Worm (Caenorhabditis elegans) whole organism, midembryonic: ENCODE measurements around the gene C08F11.13.
"Not testable (repeated sequence)": the region's sequence is repeated elsewhere in the genome, so short reads cannot be mapped to it uniquely, and the experiment has no call there.

Experiments
- cog-1 ChIP-seq: sonication (generic microtip); optimal IDR thresholded peaks from 2 replicates; lab custom pipeline; 2016; ENCODE audit warnings: missing genetic modification characterization, missing compliant biosample characterization
- flt-1 ChIP-seq: fragments of 200-800 bp; sonication (Bioruptor generic); IDR thresholded peaks from 2 replicates; pipeline ENCODE4 v1.3.6; 2022; ENCODE audit warnings: missing genetic modification characterization, missing compliant biosample characterization
- klf-2 ChIP-seq: fragments of 200-800 bp; sonication (Bioruptor generic); conservative IDR thresholded peaks from 2 replicates; pipeline ENCODE4 v1.3.6; 2022; ENCODE audit warnings: missing genetic modification reagents, missing genetic modification characterization, missing compliant biosample characterization
- med-1 ChIP-seq: sonication (generic microtip); optimal IDR thresholded peaks from 2 replicates; lab custom pipeline; 2017; ENCODE audit warnings: missing genetic modification characterization, mild to moderate bottlenecking, missing compliant biosample characterization, antibody characterized with exemption, missing genetic modification reagents; ENCODE audit not compliant: insufficient read depth
- ref-1 ChIP-seq: fragments of 200-800 bp; sonication (Bioruptor generic); conservative IDR thresholded peaks from 2 replicates; pipeline ENCODE4 v1.3.6; 2022; ENCODE audit warnings: missing genetic modification reagents, missing genetic modification characterization, missing compliant biosample characterization
- ztf-23 ChIP-seq: fragments of 200-800 bp; sonication (Bioruptor generic); IDR thresholded peaks from 2 replicates; pipeline ENCODE4 v1.3.6; 2022; ENCODE audit warnings: missing genetic modification reagents, missing genetic modification characterization, missing compliant biosample characterization
- ztf-29 ChIP-seq: fragments of 200-800 bp; sonication (Bioruptor generic); IDR thresholded peaks from 2 replicates; pipeline ENCODE4 v1.3.6; 2022; ENCODE audit warnings: missing genetic modification reagents, missing genetic modification characterization, missing compliant biosample characterization

- not testable (repeated sequence) for TF ChIP-seq ztf-29; cog-1 (tag; lab: Kevin White, UChicago); flt-1 (GFP tag; lab: Robert Waterston, UW); ztf-23 (GFP tag; lab: Robert Waterston, UW); med-1 (GFP tag; lab: Kevin White, UChicago); klf-2 (GFP tag; lab: Robert Waterston, UW); ref-1 (GFP tag; lab: Robert Waterston, UW)
These were observed 49.8 kb upstream of the C08F11.13 start, which contains the start of gene Y45F10C.1 for ce11 chrIV:13659449-13659848.
